Fruit fly (Drosophila melanogaster) whole organism, embryonic: ENCODE results near the gene CG6870.

Experiments used
- Adf1 ChIP-seq: fragments of 200-800 bp; sonication (Bioruptor generic); IDR thresholded peaks from 2 replicates; pipeline ENCODE4 v1.3.6; 2022; ENCODE audit warnings: missing biosample characterization, missing genetic modification characterization
- Atf6 ChIP-seq: fragments of 200-800 bp; sonication (Bioruptor generic); IDR thresholded peaks from 2 replicates; pipeline ENCODE4 v1.3.6; 2022; ENCODE audit warnings: missing biosample characterization, missing genetic modification characterization
- CG10431 ChIP-seq: fragments of 200-800 bp; sonication (Bioruptor generic); optimal IDR thresholded peaks from 3 replicates; lab custom pipeline; 2018; ENCODE audit warnings: missing biosample characterization, mild to moderate bottlenecking, missing genetic modification characterization
- CG11504 ChIP-seq: fragments of 200-800 bp; sonication (Bioruptor generic); optimal IDR thresholded peaks from 3 replicates; lab custom pipeline; 2019; ENCODE audit warnings: missing biosample characterization, mild to moderate bottlenecking, missing genetic modification characterization, moderate library complexity
- CG11723 ChIP-seq: fragments of 200-800 bp; sonication (Bioruptor generic); optimal IDR thresholded peaks from 2 replicates; lab custom pipeline; 2017; ENCODE audit warnings: missing biosample characterization, mild to moderate bottlenecking, missing genetic modification characterization
- CG14860 ChIP-seq: fragments of 200-800 bp; sonication (Bioruptor generic); IDR thresholded peaks from 3 replicates; pipeline ENCODE4 v1.3.6; 2022; ENCODE audit warnings: missing biosample characterization, missing genetic modification characterization; ENCODE audit not compliant: partially characterized antibody
- CG18599 ChIP-seq: fragments of 200-800 bp; sonication (Bioruptor generic); optimal IDR thresholded peaks from 3 replicates; lab custom pipeline; 2017; ENCODE audit warnings: missing biosample characterization, missing genetic modification characterization, mild to moderate bottlenecking, moderate library complexity, missing genetic modification reagents
- CG42726 ChIP-seq: fragments of 200-800 bp; sonication (Bioruptor generic); IDR thresholded peaks from 2 replicates; pipeline ENCODE4 v1.3.6; 2022; ENCODE audit warnings: missing biosample characterization, missing genetic modification characterization; ENCODE audit not compliant: partially characterized antibody
- CG4328 ChIP-seq: fragments of 200-800 bp; sonication (Bioruptor generic); optimal IDR thresholded peaks from 3 replicates; lab custom pipeline; 2017; ENCODE audit warnings: missing biosample characterization, missing genetic modification reagents, missing genetic modification characterization
- CG4360 ChIP-seq: fragments of 200-800 bp; sonication (Bioruptor generic); IDR thresholded peaks from 2 replicates; pipeline ENCODE4 v1.3.6; 2022; ENCODE audit warnings: missing biosample characterization, missing genetic modification characterization
- CG5245 ChIP-seq: fragments of 200-800 bp; sonication (Bioruptor generic); optimal IDR thresholded peaks from 3 replicates; lab custom pipeline; 2016; ENCODE audit warnings: missing biosample characterization, missing genetic modification characterization
- CG7928 ChIP-seq: fragments of 200-800 bp; sonication (Bioruptor generic); optimal IDR thresholded peaks from 2 replicates; lab custom pipeline; 2017; ENCODE audit warnings: missing biosample characterization, mild to moderate bottlenecking, missing genetic modification characterization
- CG9817 ChIP-seq: fragments of 200-800 bp; sonication (Bioruptor generic); optimal IDR thresholded peaks from 2 replicates; lab custom pipeline; 2018; ENCODE audit warnings: missing biosample characterization, mild to moderate bottlenecking, missing genetic modification characterization, moderate library complexity
- CrebB ChIP-seq: fragments of 200-800 bp; sonication (Bioruptor generic); optimal IDR thresholded peaks from 3 replicates; lab custom pipeline; 2018; ENCODE audit warnings: missing biosample characterization, mild to moderate bottlenecking, missing genetic modification characterization
- Deaf1 ChIP-seq: fragments of 200-800 bp; optimal IDR thresholded peaks from 3 replicates; lab custom pipeline; 2019; ENCODE audit warnings: missing biosample characterization, mild to moderate bottlenecking, missing genetic modification characterization, moderate library complexity
- Dip2 ChIP-seq: fragments of 200-800 bp; sonication (Bioruptor generic); IDR thresholded peaks from 2 replicates; pipeline ENCODE4 v1.3.6; 2022; ENCODE audit warnings: missing biosample characterization, missing genetic modification characterization
- Drgx ChIP-seq: fragments of 200-800 bp; sonication (Bioruptor generic); IDR thresholded peaks from 2 replicates; pipeline ENCODE4 v1.3.6; 2022; ENCODE audit warnings: missing biosample characterization, missing genetic modification characterization
- H15 ChIP-seq: fragments of 200-800 bp; sonication (Bioruptor generic); IDR thresholded peaks from 3 replicates; pipeline ENCODE4 v1.3.6; 2022; ENCODE audit warnings: missing biosample characterization, missing genetic modification characterization
- Hr51 ChIP-seq, 2 experiments: fragments of 200-800 bp; sonication (Bioruptor generic); optimal IDR thresholded peaks; 2 replicates in 1 of 2; 3 replicates in 1 of 2; lab custom pipeline; 2016 to 2018; ENCODE audit warnings: missing biosample characterization in 2 of 2, missing genetic modification characterization in 2 of 2, mild to moderate bottlenecking in 1 of 2, moderate library complexity in 1 of 2
- Med ChIP-seq: fragments of 200-800 bp; sonication (Bioruptor generic); peaks from one replicate; lab custom pipeline; 2016; ENCODE audit warnings: missing biosample characterization, missing genetic modification characterization, mild to moderate bottlenecking, inconsistent platforms, moderate library complexity
- NFAT ChIP-seq: fragments of 200-800 bp; sonication (Bioruptor generic); IDR thresholded peaks from 2 replicates; pipeline ENCODE4 v1.3.6; 2022; ENCODE audit warnings: missing biosample characterization, missing genetic modification characterization
- Neu2 ChIP-seq: fragments of 200-800 bp; sonication (Bioruptor generic); optimal IDR thresholded peaks from 3 replicates; lab custom pipeline; 2016; ENCODE audit warnings: missing biosample characterization, missing genetic modification characterization, borderline replicate concordance
- PHDP ChIP-seq: fragments of 200-800 bp; sonication (Bioruptor generic); optimal IDR thresholded peaks from 3 replicates; lab custom pipeline; 2018; ENCODE audit warnings: missing biosample characterization, mild to moderate bottlenecking, missing genetic modification characterization, moderate library complexity
- Usf ChIP-seq: fragments of 200-800 bp; sonication (Bioruptor generic); optimal IDR thresholded peaks from 2 replicates; lab custom pipeline; 2017; ENCODE audit warnings: missing genotype, missing biosample characterization, missing genetic modification characterization
- Xbp1 ChIP-seq: fragments of 200-800 bp; sonication (Bioruptor generic); optimal IDR thresholded peaks from 3 replicates; lab custom pipeline; 2016; ENCODE audit warnings: missing biosample characterization, mild to moderate bottlenecking, missing genetic modification characterization
- abd-A ChIP-seq: fragments of 200-800 bp; sonication (Bioruptor generic); optimal IDR thresholded peaks from 3 replicates; lab custom pipeline; 2019; ENCODE audit warnings: missing biosample characterization, mild to moderate bottlenecking, missing genetic modification characterization, moderate library complexity
- cg ChIP-seq: fragments of 200-800 bp; sonication (Bioruptor generic); optimal IDR thresholded peaks from 3 replicates; lab custom pipeline; 2019; ENCODE audit warnings: missing biosample characterization, mild to moderate bottlenecking, missing genetic modification characterization, moderate library complexity
- chinmo ChIP-seq: fragments of 200-800 bp; sonication (Bioruptor generic); IDR thresholded peaks from 4 replicates; pipeline ENCODE4 v1.3.6; 2022; ENCODE audit warnings: missing biosample characterization, missing genetic modification characterization; ENCODE audit not compliant: partially characterized antibody
- chm ChIP-seq: fragments of 200-800 bp; sonication (Bioruptor generic); IDR thresholded peaks from 2 replicates; pipeline ENCODE4 v1.3.6; 2022; ENCODE audit warnings: missing biosample characterization, missing genetic modification characterization
- cwo ChIP-seq: fragments of 200-800 bp; sonication (Bioruptor generic); optimal IDR thresholded peaks from 3 replicates; lab custom pipeline; 2017; ENCODE audit warnings: missing biosample characterization, missing genetic modification characterization, mild to moderate bottlenecking, moderate library complexity, missing genetic modification reagents
- dm ChIP-seq: fragments of 200-800 bp; sonication (Bioruptor generic); optimal IDR thresholded peaks from 3 replicates; lab custom pipeline; 2016; ENCODE audit warnings: missing biosample characterization, missing genetic modification characterization
- esg ChIP-seq: fragments of 200-800 bp; sonication (Bioruptor generic); conservative IDR thresholded peaks from 2 replicates; pipeline ENCODE4 v1.3.6; 2022; ENCODE audit warnings: missing biosample characterization, missing genetic modification characterization
- ewg ChIP-seq: fragments of 200-800 bp; sonication (Bioruptor generic); optimal IDR thresholded peaks from 3 replicates; lab custom pipeline; 2017; ENCODE audit warnings: mild to moderate bottlenecking, missing biosample characterization, missing genetic modification reagents, missing genetic modification characterization
- gcm2 ChIP-seq: fragments of 200-800 bp; sonication (Bioruptor generic); optimal IDR thresholded peaks from 2 replicates; lab custom pipeline; 2016; ENCODE audit warnings: missing biosample characterization, missing genetic modification characterization
- jigr1 ChIP-seq: fragments of 200-800 bp; sonication (Bioruptor generic); IDR thresholded peaks from 3 replicates; pipeline ENCODE4 v1.3.6; 2022; ENCODE audit warnings: missing biosample characterization, missing genetic modification characterization
- kah ChIP-seq: fragments of 200-800 bp; sonication (Bioruptor generic); optimal IDR thresholded peaks from 2 replicates; lab custom pipeline; 2018; ENCODE audit warnings: missing biosample characterization, mild to moderate bottlenecking, missing genetic modification characterization
- lab ChIP-seq: fragments of 200-800 bp; sonication (Bioruptor generic); optimal IDR thresholded peaks from 3 replicates; lab custom pipeline; 2017; ENCODE audit warnings: missing biosample characterization, missing genetic modification characterization, mild to moderate bottlenecking, moderate library complexity, missing genetic modification reagents
- odd ChIP-seq: fragments of 200-800 bp; sonication (Bioruptor generic); optimal IDR thresholded peaks from 2 replicates; lab custom pipeline; 2017; ENCODE audit warnings: missing biosample characterization, mild to moderate bottlenecking, missing genetic modification characterization
- p53 ChIP-seq: fragments of 200-800 bp; sonication (Bioruptor generic); optimal IDR thresholded peaks from 2 replicates; lab custom pipeline; 2016; ENCODE audit warnings: missing biosample characterization, missing genetic modification characterization
- pita ChIP-seq: fragments of 200-800 bp; sonication (Bioruptor generic); optimal IDR thresholded peaks from 2 replicates; lab custom pipeline; 2017; ENCODE audit warnings: missing biosample characterization, mild to moderate bottlenecking, missing genetic modification characterization
- pros ChIP-seq: fragments of 200-800 bp; sonication (Bioruptor generic); optimal IDR thresholded peaks from 3 replicates; lab custom pipeline; 2019; ENCODE audit warnings: missing biosample characterization, mild to moderate bottlenecking, missing genetic modification characterization, moderate library complexity
- scrt ChIP-seq: fragments of 200-800 bp; sonication (Bioruptor generic); optimal IDR thresholded peaks from 2 replicates; lab custom pipeline; 2018; ENCODE audit warnings: missing biosample characterization, mild to moderate bottlenecking, missing genetic modification characterization, moderate library complexity
- sd ChIP-seq: fragments of 200-800 bp; sonication (Bioruptor generic); optimal IDR thresholded peaks from 3 replicates; lab custom pipeline; 2018; ENCODE audit warnings: missing biosample characterization, mild to moderate bottlenecking, missing genetic modification characterization, moderate library complexity
- seq ChIP-seq: fragments of 200-800 bp; sonication (Bioruptor generic); IDR thresholded peaks from 2 replicates; pipeline ENCODE4 v1.3.6; 2022; ENCODE audit warnings: missing biosample characterization, missing genetic modification characterization
- slp2 ChIP-seq: fragments of 200-800 bp; sonication (Bioruptor generic); optimal IDR thresholded peaks from 2 replicates; lab custom pipeline; 2016; ENCODE audit warnings: missing biosample characterization, missing genetic modification characterization
- sqz ChIP-seq: fragments of 200-800 bp; sonication (Bioruptor generic); optimal IDR thresholded peaks from 3 replicates; lab custom pipeline; 2018; ENCODE audit warnings: missing biosample characterization, mild to moderate bottlenecking, missing genetic modification characterization
- usp ChIP-seq: fragments of >200 bp; optimal IDR thresholded peaks from 2 replicates; lab custom pipeline; 2017; ENCODE audit warnings: missing biosample characterization, missing genetic modification characterization
- z ChIP-seq: fragments of 200-800 bp; sonication (Bioruptor generic); IDR thresholded peaks from 3 replicates; pipeline ENCODE4 v1.3.6; 2022; ENCODE audit warnings: missing biosample characterization, missing genetic modification characterization

The CG6870 gene

DNA sequence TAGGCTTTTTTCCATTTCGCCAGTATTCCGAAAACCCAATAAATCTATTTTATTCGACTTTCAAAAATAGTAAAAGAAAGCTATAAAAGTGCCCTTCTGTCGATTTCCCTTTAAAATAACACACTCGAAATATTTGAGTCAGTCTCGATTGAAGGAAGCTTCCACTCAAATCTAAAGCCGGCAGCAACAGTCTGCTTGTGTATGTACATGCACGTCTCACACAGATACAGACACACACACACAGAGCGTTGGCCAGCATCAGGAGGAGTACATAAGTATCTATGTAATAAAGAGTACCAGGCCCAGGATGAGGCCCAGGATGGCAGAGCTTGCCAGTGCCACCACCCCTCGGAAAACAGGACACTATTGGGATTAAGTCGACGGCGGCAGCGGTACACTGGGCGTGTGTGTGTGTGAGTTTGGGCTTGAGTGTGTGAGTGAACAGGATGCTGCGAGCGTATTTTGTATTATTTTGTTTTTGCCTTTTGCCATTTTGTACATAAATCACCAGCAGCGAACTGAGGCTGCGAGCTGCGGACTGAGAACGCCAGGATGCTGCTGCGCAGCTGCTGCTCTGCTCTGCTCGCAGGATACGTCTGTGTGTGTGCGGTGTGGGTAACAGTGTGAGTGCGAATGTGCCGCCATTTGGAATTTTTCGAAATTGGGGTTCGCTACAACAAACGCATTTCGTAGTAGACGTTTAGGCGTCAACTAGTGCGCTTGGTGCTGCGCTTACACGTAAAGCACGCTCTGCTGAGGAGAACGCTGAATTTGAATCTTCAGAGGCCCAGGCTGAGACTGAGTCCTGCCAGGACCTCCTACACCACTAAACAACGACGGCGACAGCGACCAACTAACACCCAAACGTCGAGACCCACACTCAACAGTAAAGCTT lies 31.7 kb downstream of the CG6870 start (continued):
- TF ChIP-seq CG7928 (no peak), sd (peak; percentile 20), Usf (GFP tag; lab: Kevin White, UChicago) (no peak), CG11723 (GFP tag; lab: Kevin White, UChicago) (no peak), esg (GFP tag; lab: Robert Waterston, UW) (no peak), abd-A (peak; percentile 97), PHDP (tag; lab: Kevin White, UChicago) (no peak), pros (GFP tag; lab: Kevin White, UChicago) (peak; percentile 30), Xbp1 (GFP tag; lab: Kevin White, UChicago) (no peak), lab (peak; percentile 18), cg (peak; percentile 77), NFAT (GFP tag; lab: Robert Waterston, UW) (no peak), dm (GFP tag; lab: Kevin White, UChicago) (no peak), Med (peak; percentile 77), CG18599 (GFP tag; lab: Kevin White, UChicago) (peak; percentile 18), odd (GFP tag; lab: Kevin White, UChicago) (no peak), CG10431 (GFP tag; lab: Kevin White, UChicago) (no peak), Atf6 (no peak), slp2 (GFP tag; lab: Kevin White, UChicago) (no peak), Hr51 (GFP tag; optimal IDR thresholded peaks at IDR 0.05; lab: Kevin White, UChicago) (peak in 1 of 2 experiments; percentile 13), Deaf1 (peak; percentile 7), chm (peak; percentile 82; the same call in 1 of the 2 replicates), CG14860 (GFP tag; lab: Robert Waterston, UW) (no peak), CG4328 (GFP tag; lab: Kevin White, UChicago) (no peak)

- TF ChIP-seq H15 (GFP tag; lab: Robert Waterston, UW) (0 out of 3 replicates have a peak, but pooled peaks have one; percentile 24), p53 (GFP tag; lab: Kevin White, UChicago) (no peak), usp (no peak), jigr1 (no peak), Neu2 (GFP tag; lab: Kevin White, UChicago) (no peak), CG11504 (tag; lab: Kevin White, UChicago) (peak; percentile 69), gcm2 (GFP tag; lab: Kevin White, UChicago) (no peak), seq (peak; percentile 24; the same call in 1 of the 2 replicates), sqz (peak; percentile 63), kah (GFP tag; lab: Kevin White, UChicago) (no peak), CG42726 (no peak), abd-A (peak; percentile 96), z (GFP tag; lab: Robert Waterston, UW) (peak; percentile 77; the same call in 1 of the 3 replicates), ewg (GFP tag; lab: Kevin White, UChicago) (no peak), chinmo (GFP tag; lab: Robert Waterston, UW) (no peak), CG18599 (GFP tag; lab: Kevin White, UChicago) (peak; percentile 17), Drgx (GFP tag; lab: Robert Waterston, UW) (no peak), cwo (GFP tag; lab: Kevin White, UChicago) (no peak), CG9817 (no peak), CrebB (no peak), scrt (GFP tag; lab: Kevin White, UChicago) (peak; percentile 60), Dip2 (GFP tag; lab: Robert Waterston, UW) (no peak), cg (peak; percentile 28), Adf1 (GFP tag; lab: Robert Waterston, UW) (peak; percentile 85), CG4360 (GFP tag; lab: Robert Waterston, UW) (peak; percentile 77), CG5245 (GFP tag; lab: Kevin White, UChicago) (no peak), pita (GFP tag; lab: Kevin White, UChicago) (no peak)
Measured at dm6 chr2L:17559275-17559674, 32.8 kb downstream of the CG6870 start.
